Fruit fly (Drosophila melanogaster) whole organism, embryonic: ENCODE data around the gene lectin-24A.

Experiments used
- Adf1 ChIP-seq: fragments of 200-800 bp; sonication (Bioruptor generic); IDR thresholded peaks from 2 replicates; pipeline ENCODE4 v1.3.6; 2022; ENCODE audit warnings: missing biosample characterization, missing genetic modification characterization
- Asciz ChIP-seq: fragments of 200-800 bp; sonication (Bioruptor generic); optimal IDR thresholded peaks from 2 replicates; lab custom pipeline; 2017; ENCODE audit warnings: missing biosample characterization, mild to moderate bottlenecking, missing genetic modification characterization, missing genetic modification reagents
- BEAF-32 ChIP-seq: fragments of 200-800 bp; sonication (Bioruptor generic); optimal IDR thresholded peaks from 3 replicates; lab custom pipeline; 2017; ENCODE audit warnings: missing biosample characterization, missing genetic modification characterization, mild to moderate bottlenecking, moderate library complexity, missing genetic modification reagents
- CG10979 ChIP-seq: fragments of 200-800 bp; sonication (Bioruptor generic); optimal IDR thresholded peaks from 2 replicates; lab custom pipeline; 2018; ENCODE audit warnings: missing biosample characterization, mild to moderate bottlenecking, missing genetic modification characterization, moderate library complexity
- CG12155 ChIP-seq: fragments of 200-800 bp; sonication (Bioruptor generic); optimal IDR thresholded peaks from 3 replicates; lab custom pipeline; 2016; ENCODE audit warnings: missing biosample characterization, missing genetic modification characterization
- CG14860 ChIP-seq: fragments of 200-800 bp; sonication (Bioruptor generic); IDR thresholded peaks from 3 replicates; pipeline ENCODE4 v1.3.6; 2022; ENCODE audit warnings: missing biosample characterization, missing genetic modification characterization; ENCODE audit not compliant: partially characterized antibody
- CG15479 ChIP-seq: fragments of 200-800 bp; sonication (Bioruptor generic); optimal IDR thresholded peaks from 3 replicates; lab custom pipeline; 2019; ENCODE audit warnings: missing biosample characterization, mild to moderate bottlenecking, missing genetic modification characterization, moderate library complexity
- CG18011 ChIP-seq: fragments of 200-800 bp; sonication (Bioruptor generic); optimal IDR thresholded peaks from 2 replicates; lab custom pipeline; 2017; ENCODE audit warnings: missing biosample characterization, missing genetic modification characterization, mild to moderate bottlenecking, moderate library complexity, missing genotype
- CG2889 ChIP-seq: fragments of 200-800 bp; sonication (Bioruptor generic); IDR thresholded peaks from 3 replicates; pipeline ENCODE4 v1.3.6; 2022; ENCODE audit warnings: missing biosample characterization, missing genetic modification characterization
- CG33557 ChIP-seq: fragments of 200-800 bp; sonication (Bioruptor generic); optimal IDR thresholded peaks from 2 replicates; lab custom pipeline; 2019; ENCODE audit warnings: missing biosample characterization, mild to moderate bottlenecking, missing genetic modification characterization, moderate library complexity
- CG3995 ChIP-seq: fragments of 200-800 bp; sonication (Bioruptor generic); optimal IDR thresholded peaks from 3 replicates; lab custom pipeline; 2016; ENCODE audit warnings: missing biosample characterization, missing genetic modification characterization
- CG42726 ChIP-seq: fragments of 200-800 bp; sonication (Bioruptor generic); IDR thresholded peaks from 2 replicates; pipeline ENCODE4 v1.3.6; 2022; ENCODE audit warnings: missing biosample characterization, missing genetic modification characterization; ENCODE audit not compliant: partially characterized antibody
- CG4328 ChIP-seq: fragments of 200-800 bp; sonication (Bioruptor generic); optimal IDR thresholded peaks from 3 replicates; lab custom pipeline; 2017; ENCODE audit warnings: missing biosample characterization, missing genetic modification reagents, missing genetic modification characterization
- CG4424 ChIP-seq: fragments of 200-800 bp; sonication (Bioruptor generic); optimal IDR thresholded peaks from 3 replicates; lab custom pipeline; 2016; ENCODE audit warnings: missing biosample characterization, missing genetic modification characterization
- CG4617 ChIP-seq: fragments of 200-800 bp; sonication (Bioruptor generic); optimal IDR thresholded peaks from 3 replicates; lab custom pipeline; 2016; ENCODE audit warnings: missing biosample characterization, missing genetic modification characterization, borderline replicate concordance
- CG5180 ChIP-seq: fragments of 200-800 bp; sonication (Bioruptor generic); optimal IDR thresholded peaks from 3 replicates; lab custom pipeline; 2017; ENCODE audit warnings: missing biosample characterization, missing genetic modification characterization, mild to moderate bottlenecking, moderate library complexity, missing genetic modification reagents
- CG5953 ChIP-seq: fragments of 200-800 bp; sonication (Bioruptor generic); IDR thresholded peaks from 2 replicates; pipeline ENCODE4 v1.3.6; 2022; ENCODE audit warnings: missing biosample characterization, missing genetic modification characterization
- CG7357 ChIP-seq: fragments of 200-800 bp; sonication (Bioruptor generic); IDR thresholded peaks from 3 replicates; pipeline ENCODE4 v1.3.6; 2022; ENCODE audit warnings: missing biosample characterization, missing genetic modification characterization
- CG8359 ChIP-seq: fragments of 200-800 bp; sonication (Bioruptor generic); optimal IDR thresholded peaks from 2 replicates; lab custom pipeline; 2017; ENCODE audit warnings: missing biosample characterization, mild to moderate bottlenecking, missing genetic modification characterization, borderline replicate concordance
- CrebB ChIP-seq: fragments of 200-800 bp; sonication (Bioruptor generic); optimal IDR thresholded peaks from 3 replicates; lab custom pipeline; 2018; ENCODE audit warnings: missing biosample characterization, mild to moderate bottlenecking, missing genetic modification characterization
- GATAe ChIP-seq: fragments of 200-800 bp; sonication (Bioruptor generic); conservative IDR thresholded peaks from 2 replicates; pipeline ENCODE4 v1.3.6; 2022; ENCODE audit warnings: missing biosample characterization, missing genetic modification characterization
- H15 ChIP-seq: fragments of 200-800 bp; sonication (Bioruptor generic); IDR thresholded peaks from 3 replicates; pipeline ENCODE4 v1.3.6; 2022; ENCODE audit warnings: missing biosample characterization, missing genetic modification characterization
- HLHmδ ChIP-seq: fragments of 200-800 bp; sonication (Bioruptor generic); optimal IDR thresholded peaks from 2 replicates; lab custom pipeline; 2018; ENCODE audit warnings: missing biosample characterization, mild to moderate bottlenecking, missing genetic modification characterization, moderate library complexity
- Hr3 ChIP-seq: fragments of 200-800 bp; sonication (Bioruptor generic); optimal IDR thresholded peaks from 3 replicates; lab custom pipeline; 2016; ENCODE audit warnings: missing biosample characterization, missing genetic modification characterization
- Hr39 ChIP-seq: fragments of >200 bp; optimal IDR thresholded peaks from 2 replicates; lab custom pipeline; 2017
- Jarid2 ChIP-seq: fragments of 200-800 bp; sonication (Bioruptor generic); optimal IDR thresholded peaks from 3 replicates; lab custom pipeline; 2017; ENCODE audit warnings: mild to moderate bottlenecking, missing biosample characterization, missing genetic modification reagents, missing genetic modification characterization
- Kr ChIP-seq: fragments of 200-800 bp; sonication (Bioruptor generic); optimal IDR thresholded peaks from 2 replicates; lab custom pipeline; 2017; ENCODE audit warnings: missing biosample characterization, mild to moderate bottlenecking, missing genetic modification characterization
- Lpt ChIP-seq: fragments of >200 bp; optimal IDR thresholded peaks from 2 replicates; lab custom pipeline; 2018; ENCODE audit warnings: missing biosample characterization, missing genetic modification characterization
- Max ChIP-seq: fragments of 200-800 bp; sonication (Bioruptor generic); optimal IDR thresholded peaks from 2 replicates; lab custom pipeline; 2016; ENCODE audit warnings: missing biosample characterization, mild to moderate bottlenecking, missing genetic modification characterization
- NFAT ChIP-seq: fragments of 200-800 bp; sonication (Bioruptor generic); IDR thresholded peaks from 2 replicates; pipeline ENCODE4 v1.3.6; 2022; ENCODE audit warnings: missing biosample characterization, missing genetic modification characterization
- Oli ChIP-seq: fragments of 200-800 bp; sonication (Bioruptor generic); optimal IDR thresholded peaks from 2 replicates; lab custom pipeline; 2018; ENCODE audit warnings: missing biosample characterization, mild to moderate bottlenecking, missing genetic modification characterization, moderate library complexity
- Opbp ChIP-seq: fragments of 200-800 bp; sonication (Bioruptor generic); IDR thresholded peaks from 3 replicates; pipeline ENCODE4 v1.3.6; 2022; ENCODE audit warnings: missing biosample characterization, missing genetic modification characterization; ENCODE audit not compliant: partially characterized antibody
- Sin3A ChIP-seq: fragments of >200 bp; optimal IDR thresholded peaks from 2 replicates; lab custom pipeline; 2018
- TFAM ChIP-seq: fragments of 200-800 bp; sonication (Bioruptor generic); optimal IDR thresholded peaks from 2 replicates; lab custom pipeline; 2017; ENCODE audit warnings: missing biosample characterization, missing genetic modification characterization, inconsistent platforms
- ato ChIP-seq: fragments of 200-800 bp; sonication (Bioruptor generic); IDR thresholded peaks from 2 replicates; pipeline ENCODE4 v1.3.6; 2022; ENCODE audit warnings: missing biosample characterization, missing genetic modification characterization; ENCODE audit not compliant: partially characterized antibody
- bbx ChIP-seq: fragments of 200-800 bp; sonication (Bioruptor generic); IDR thresholded peaks from 2 replicates; pipeline ENCODE4 v1.3.6; 2022; ENCODE audit warnings: missing biosample characterization, missing genetic modification characterization; ENCODE audit not compliant: partially characterized antibody
- bsh ChIP-seq, 2 experiments: fragments of 200-800 bp; sonication (Bioruptor generic); optimal IDR thresholded peaks; 2 replicates each; lab custom pipeline; 2017 to 2018; ENCODE audit warnings: mild to moderate bottlenecking in 2 of 2, missing biosample characterization in 2 of 2, missing genetic modification characterization in 2 of 2, moderate library complexity in 1 of 2
- cg ChIP-seq: fragments of 200-800 bp; sonication (Bioruptor generic); optimal IDR thresholded peaks from 3 replicates; lab custom pipeline; 2019; ENCODE audit warnings: missing biosample characterization, mild to moderate bottlenecking, missing genetic modification characterization, moderate library complexity
- fd64A ChIP-seq: fragments of 200-800 bp; sonication (Bioruptor generic); optimal IDR thresholded peaks from 3 replicates; lab custom pipeline; 2018; ENCODE audit warnings: missing biosample characterization, mild to moderate bottlenecking, missing genetic modification characterization
- grau ChIP-seq: fragments of 200-800 bp; optimal IDR thresholded peaks from 3 replicates; lab custom pipeline; 2019; ENCODE audit warnings: missing biosample characterization, mild to moderate bottlenecking, missing genetic modification characterization, moderate library complexity
- lbe ChIP-seq: fragments of 200-800 bp; sonication (Bioruptor generic); optimal IDR thresholded peaks from 2 replicates; lab custom pipeline; 2016; ENCODE audit warnings: missing biosample characterization, mild to moderate bottlenecking, missing genetic modification characterization
- nerfin-2 ChIP-seq: fragments of 200-800 bp; sonication (Bioruptor generic); IDR thresholded peaks from 2 replicates; pipeline ENCODE4 v1.3.6; 2022; ENCODE audit warnings: missing biosample characterization, missing genetic modification characterization; ENCODE audit not compliant: partially characterized antibody
- nom ChIP-seq: fragments of 200-800 bp; sonication (Bioruptor generic); optimal IDR thresholded peaks from 2 replicates; lab custom pipeline; 2017; ENCODE audit warnings: missing biosample characterization, missing genetic modification characterization, mild to moderate bottlenecking, moderate library complexity, missing genetic modification reagents
- ranshi ChIP-seq: fragments of 200-800 bp; sonication (Bioruptor generic); IDR thresholded peaks from 2 replicates; pipeline ENCODE4 v1.3.6; 2022; ENCODE audit warnings: missing biosample characterization, missing genetic modification characterization
- ro ChIP-seq: fragments of 200-800 bp; sonication (Bioruptor generic); IDR thresholded peaks from 2 replicates; pipeline ENCODE4 v1.3.6; 2022; ENCODE audit warnings: missing biosample characterization, missing genetic modification characterization
- row ChIP-seq: fragments of 200-800 bp; sonication (Bioruptor generic); IDR thresholded peaks from 3 replicates; pipeline ENCODE4 v1.3.6; 2022; ENCODE audit warnings: missing biosample characterization, missing genetic modification characterization
- slp2 ChIP-seq: fragments of 200-800 bp; sonication (Bioruptor generic); optimal IDR thresholded peaks from 2 replicates; lab custom pipeline; 2016; ENCODE audit warnings: missing biosample characterization, missing genetic modification characterization
- sob ChIP-seq: fragments of 200-800 bp; sonication (Bioruptor generic); IDR thresholded peaks from 2 replicates; pipeline ENCODE4 v1.3.6; 2022; ENCODE audit warnings: missing biosample characterization, missing genetic modification characterization
- tin ChIP-seq: fragments of 200-800 bp; sonication (Bioruptor generic); optimal IDR thresholded peaks from 3 replicates; lab custom pipeline; 2016; ENCODE audit warnings: missing biosample characterization, missing genetic modification characterization
- z ChIP-seq: fragments of 200-800 bp; sonication (Bioruptor generic); IDR thresholded peaks from 3 replicates; pipeline ENCODE4 v1.3.6; 2022; ENCODE audit warnings: missing biosample characterization, missing genetic modification characterization

The lectin-24A gene

DNA sequence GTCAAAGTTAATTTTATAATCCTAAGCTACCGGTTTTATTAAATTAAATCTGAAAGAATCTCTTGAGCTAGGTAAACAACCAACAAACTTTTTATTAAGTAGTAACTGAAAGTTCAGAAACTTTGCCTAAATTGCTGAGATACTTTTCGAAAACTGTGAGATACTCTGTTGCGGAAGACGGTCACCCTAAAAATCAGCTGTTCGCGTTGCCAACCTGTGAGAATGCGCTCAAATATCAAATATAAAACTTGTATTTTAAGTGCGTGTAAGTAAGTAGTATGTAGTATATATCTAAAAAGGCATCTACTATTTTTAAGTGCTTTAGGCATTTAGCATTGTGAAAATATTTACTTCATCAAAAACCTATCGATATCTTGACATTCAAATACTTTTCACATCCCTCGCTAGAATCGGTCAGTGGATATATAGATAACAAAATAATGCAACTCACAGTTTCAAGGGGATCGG, 4.6 kb downstream of the lectin-24A start, which contains the start of the genes CG31955 and CG2818 (continued):
- TF ChIP-seq NFAT (GFP tag; lab: Robert Waterston, UW) (no peak), ro (GFP tag; lab: Robert Waterston, UW) (no peak), CG7357 (GFP tag; lab: Robert Waterston, UW) (no peak), TFAM (GFP tag; lab: Kevin White, UChicago) (no peak), CG10979 (no peak), fd64A (GFP tag; lab: Kevin White, UChicago) (no peak), Lpt (GFP tag; lab: Kevin White, UChicago) (no peak), ato (GFP tag; lab: Robert Waterston, UW) (no peak), CG5180 (GFP tag; lab: Kevin White, UChicago) (no peak), CG4328 (GFP tag; lab: Kevin White, UChicago) (no peak), bbx (GFP tag; lab: Robert Waterston, UW) (peak; percentile 38; the same call in 1 of the 2 replicates), BEAF-32 (GFP tag; lab: Kevin White, UChicago) (peak; percentile 80), Kr (no peak), lbe (GFP tag; lab: Kevin White, UChicago) (no peak), CG15479 (no peak), CG2889 (GFP tag; lab: Robert Waterston, UW) (no peak), grau (tag; lab: Kevin White, UChicago) (peak; percentile 18), CG18011 (GFP tag; lab: Kevin White, UChicago) (peak; percentile 88), nerfin-2 (GFP tag; lab: Robert Waterston, UW) (0 out of 2 replicates have a peak, but pooled peaks have one; percentile 24), Hr3 (GFP tag; lab: Kevin White, UChicago) (no peak), cg (GFP tag; lab: Kevin White, UChicago) (no peak), tin (GFP tag; lab: Kevin White, UChicago) (no peak), CG3995 (GFP tag; lab: Kevin White, UChicago) (peak; percentile 58), ranshi (GFP tag; lab: Robert Waterston, UW) (peak; percentile 62; the same call in 1 of the 2 replicates), Jarid2 (GFP tag; lab: Kevin White, UChicago) (no peak), Max (GFP tag; lab: Kevin White, UChicago) (peak; percentile 8), CG14860 (peak; percentile 21; the same call in 1 of the 3 replicates), Asciz (GFP tag; lab: Kevin White, UChicago) (no peak), CG42726 (GFP tag; lab: Robert Waterston, UW) (0 out of 2 replicates have a peak, but pooled peaks have one; percentile 16), bsh (GFP tag; optimal IDR thresholded peaks at IDR 0.05; lab: Kevin White, UChicago) (peak in 1 of 2 experiments; percentile 19), CG8359 (GFP tag; lab: Kevin White, UChicago) (no peak), nom (GFP tag; lab: Kevin White, UChicago) (no peak), z (GFP tag; lab: Robert Waterston, UW) (no peak), CG4617 (GFP tag; lab: Kevin White, UChicago) (peak; percentile 37), HLHmδ (GFP tag; lab: Kevin White, UChicago) (no peak), Opbp (GFP tag; lab: Robert Waterston, UW) (peak; percentile 64; the same call in 1 of the 3 replicates), H15 (GFP tag; lab: Robert Waterston, UW) (no peak), row (GFP tag; lab: Robert Waterston, UW) (peak; percentile 63), slp2 (no peak), CG4424 (GFP tag; lab: Kevin White, UChicago) (no peak), Adf1 (GFP tag; lab: Robert Waterston, UW) (0 out of 2 replicates have a peak, but pooled peaks have one; percentile 5), sob (no peak), CG12155 (GFP tag; lab: Kevin White, UChicago) (peak; percentile 9), CG33557 (GFP tag; lab: Kevin White, UChicago) (no peak), CrebB (tag; lab: Kevin White, UChicago) (no peak), CG5953 (no peak), GATAe (GFP tag; lab: Robert Waterston, UW) (0 out of 2 replicates have a peak, but pooled peaks have one; percentile 25), Hr39 (lab: Kevin White, UChicago) (no peak), Oli (no peak), Sin3A (lab: Kevin White, UChicago) (peak; percentile 38)
